Worm (Caenorhabditis elegans): ENCODE measurements around the gene C08E8.1.

DNA sequence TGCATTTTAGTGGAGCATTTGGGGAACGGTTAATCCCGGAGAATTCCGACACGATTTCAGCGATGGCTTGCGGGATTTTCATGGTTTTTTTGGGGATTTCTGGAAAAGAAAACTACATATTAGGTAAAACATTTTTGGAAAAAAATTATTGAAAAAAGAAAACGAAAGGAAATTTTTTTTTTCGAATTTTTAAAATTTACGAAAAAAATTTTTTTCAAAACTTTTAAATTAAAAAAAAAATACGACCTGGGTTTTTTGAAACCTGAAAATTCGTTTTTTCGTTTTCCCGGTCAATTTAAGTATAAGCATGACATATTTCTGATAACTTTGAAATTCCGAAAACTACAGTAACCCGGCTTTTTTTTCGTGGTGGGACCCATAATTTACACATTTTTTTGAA, 22.5 kb downstream of the C08E8.1 start, which contains the start of gene C08E8.10:
- TF ChIP-seq hmbx-1 (tag; optimal IDR thresholded peaks at IDR 0.05) (no peak), ama-1 (optimal IDR thresholded peaks at IDR 0.05) (no peak), sea-1 (GFP tag; conservative IDR thresholded peaks at IDR 0.05) (no peak), ceh-36 (tag; optimal IDR thresholded peaks at IDR 0.05) (no peak), hnd-1 (tag; optimal IDR thresholded peaks at IDR 0.05) (no peak), scrt-1 (GFP tag; IDR thresholded peaks at IDR 0.05) (no peak), flt-1 (GFP tag; IDR thresholded peaks at IDR 0.05) (no peak), F13C5.2 (tag; optimal IDR thresholded peaks at IDR 0.05) (no peak), B0310.2 (tag; optimal IDR thresholded peaks at IDR 0.05) (no peak), ets-7 (tag; optimal IDR thresholded peaks at IDR 0.05) (no peak), tra-4 (tag; optimal IDR thresholded peaks at IDR 0.05) (no peak)

Measured in whole organism, early embryonic.